Worm (Caenorhabditis elegans) whole organism, young adult: ENCODE measurements around the gene F35D2.3.

Experiments used
- C06A6.2 ChIP-seq: fragments of 200-800 bp; sonication (Bioruptor generic); conservative IDR thresholded peaks from 2 replicates; pipeline ENCODE4 v1.3.6; 2022; ENCODE audit warnings: missing genetic modification characterization, missing compliant biosample characterization
- D2030.7 ChIP-seq: fragments of 200-800 bp; sonication (Bioruptor generic); IDR thresholded peaks from 2 replicates; pipeline ENCODE4 v1.3.6; 2022; ENCODE audit warnings: missing genetic modification reagents, missing genetic modification characterization, missing compliant biosample characterization
- F10E7.11 ChIP-seq: sonication (generic microtip); optimal IDR thresholded peaks from 2 replicates; lab custom pipeline; 2017; ENCODE audit warnings: mild to moderate bottlenecking, missing genetic modification characterization, moderate library complexity, missing compliant biosample characterization
- F23B12.7 ChIP-seq: sonication (generic microtip); optimal IDR thresholded peaks from 2 replicates; lab custom pipeline; 2017; ENCODE audit warnings: missing genetic modification characterization, mild to moderate bottlenecking, missing compliant biosample characterization, antibody characterized with exemption, moderate library complexity; ENCODE audit not compliant: insufficient read depth
- F52B5.7 ChIP-seq: sonication (generic microtip); optimal IDR thresholded peaks from 2 replicates; lab custom pipeline; 2016; ENCODE audit warnings: mild to moderate bottlenecking, missing genetic modification characterization, missing compliant biosample characterization
- F55B11.4 ChIP-seq: sonication (generic microtip); optimal IDR thresholded peaks from 2 replicates; lab custom pipeline; 2016; ENCODE audit warnings: missing compliant biosample characterization, missing genetic modification characterization, borderline replicate concordance; ENCODE audit not compliant: insufficient read depth
- K12H6.12 ChIP-seq: fragments of 200-800 bp; sonication (Bioruptor generic); optimal IDR thresholded peaks from 2 replicates; lab custom pipeline; 2018; ENCODE audit warnings: mild to moderate bottlenecking, missing genetic modification characterization, missing compliant biosample characterization
- Y53F4B.3 ChIP-seq: fragments of 200-800 bp; sonication (Bioruptor generic); IDR thresholded peaks from 2 replicates; pipeline ENCODE4 v1.3.6; 2022; ENCODE audit warnings: missing genetic modification reagents, missing genetic modification characterization, missing compliant biosample characterization
- Y53G8AR.9 ChIP-seq: fragments of 200-800 bp; sonication (Bioruptor generic); conservative IDR thresholded peaks from 2 replicates; pipeline ENCODE4 v1.3.6; 2022; ENCODE audit warnings: missing genetic modification reagents, missing genetic modification characterization, missing compliant biosample characterization
- Y79H2A.3 ChIP-seq: fragments of 200-800 bp; sonication (Bioruptor generic); conservative IDR thresholded peaks from 2 replicates; pipeline ENCODE4 v1.3.6; 2022; ENCODE audit warnings: missing genetic modification reagents, missing genetic modification characterization, missing compliant biosample characterization
- ZK185.1 ChIP-seq: sonication (generic microtip); optimal IDR thresholded peaks from 2 replicates; lab custom pipeline; 2016; ENCODE audit warnings: mild to moderate bottlenecking, missing genetic modification characterization, missing compliant biosample characterization; ENCODE audit not compliant: poor library complexity, severe bottlenecking
- akir-1 ChIP-seq: fragments of 200-800 bp; sonication (Bioruptor generic); optimal IDR thresholded peaks from 2 replicates; lab custom pipeline; 2018; ENCODE audit warnings: mild to moderate bottlenecking, missing genetic modification characterization, moderate library complexity, missing compliant biosample characterization
- ama-1 ChIP-seq, 3 experiments: fragments of 150-350 bp in 1 of 3; sonication (generic microtip) in 2 of 3; optimal IDR thresholded peaks; 2 replicates each; lab custom pipeline; 2014 to 2018; ENCODE audit warnings: missing biosample characterization in 2 of 3, missing genetic modification characterization in 2 of 3, missing genetic modification reagents in 2 of 3
- aptf-3 ChIP-seq: fragments of 200-800 bp; sonication (Bioruptor generic); IDR thresholded peaks from 2 replicates; pipeline ENCODE4 v1.3.6; 2022; ENCODE audit warnings: missing genetic modification characterization, missing compliant biosample characterization
- attf-5 ChIP-seq: fragments of 200-800 bp; sonication (Bioruptor generic); optimal IDR thresholded peaks from 2 replicates; lab custom pipeline; 2018; ENCODE audit warnings: mild to moderate bottlenecking, missing genetic modification characterization, missing compliant biosample characterization
- attf-6 ChIP-seq: fragments of 200-800 bp; sonication (Bioruptor generic); IDR thresholded peaks from 2 replicates; pipeline ENCODE4 v1.3.6; 2022; ENCODE audit warnings: missing genetic modification reagents, missing genetic modification characterization, missing compliant biosample characterization
- cebp-2 ChIP-seq: fragments of 200-800 bp; sonication (Bioruptor generic); IDR thresholded peaks from 2 replicates; pipeline ENCODE4 v1.3.6; 2022; ENCODE audit warnings: missing genetic modification characterization, missing compliant biosample characterization
- ceh-100 ChIP-seq: fragments of 200-800 bp; sonication (Bioruptor generic); IDR thresholded peaks from 2 replicates; pipeline ENCODE4 v1.3.6; 2022; ENCODE audit warnings: missing genetic modification reagents, missing genetic modification characterization, missing compliant biosample characterization
- ceh-27 ChIP-seq: fragments of 200-800 bp; sonication (Bioruptor generic); optimal IDR thresholded peaks from 2 replicates; lab custom pipeline; 2018; ENCODE audit warnings: mild to moderate bottlenecking, missing genetic modification characterization, moderate library complexity, missing compliant biosample characterization
- ceh-79 ChIP-seq: sonication (generic microtip); optimal IDR thresholded peaks from 2 replicates; lab custom pipeline; 2017; ENCODE audit warnings: mild to moderate bottlenecking, missing genetic modification characterization, missing compliant biosample characterization
- ceh-91 ChIP-seq: fragments of 200-800 bp; sonication (Bioruptor generic); IDR thresholded peaks from 2 replicates; pipeline ENCODE4 v1.3.6; 2022; ENCODE audit warnings: missing genetic modification reagents, missing genetic modification characterization, missing compliant biosample characterization
- die-1 ChIP-seq: sonication (generic microtip); optimal IDR thresholded peaks from 2 replicates; lab custom pipeline; 2016; ENCODE audit warnings: missing genotype, mild to moderate bottlenecking, missing genetic modification characterization, missing compliant biosample characterization
- dpl-1 ChIP-seq: fragments of 150-350 bp; optimal IDR thresholded peaks from 2 replicates; lab custom pipeline; 2014; ENCODE audit warnings: missing biosample characterization, missing genetic modification reagents, missing genetic modification characterization
- egl-18 ChIP-seq: fragments of 200-800 bp; sonication (Bioruptor generic); IDR thresholded peaks from 2 replicates; pipeline ENCODE4 v1.3.6; 2022; ENCODE audit warnings: missing genetic modification reagents, missing genetic modification characterization, missing compliant biosample characterization
- fkh-3 ChIP-seq: sonication (generic microtip); optimal IDR thresholded peaks from 2 replicates; lab custom pipeline; 2016; ENCODE audit warnings: mild to moderate bottlenecking, missing genetic modification characterization, missing compliant biosample characterization
- gei-17 ChIP-seq: fragments of 200-800 bp; sonication (Bioruptor generic); optimal IDR thresholded peaks from 2 replicates; lab custom pipeline; 2018; ENCODE audit warnings: mild to moderate bottlenecking, missing genetic modification characterization, missing compliant biosample characterization
- him-1 ChIP-seq: sonication (generic microtip); optimal IDR thresholded peaks from 2 replicates; lab custom pipeline; 2016; ENCODE audit warnings: missing genotype, missing genetic modification reagents, missing genetic modification characterization, missing compliant biosample characterization
- hsf-1 ChIP-seq: fragments of 200-800 bp; sonication (Bioruptor generic); IDR thresholded peaks from 2 replicates; pipeline ENCODE4 v1.3.6; 2022; ENCODE audit warnings: missing genetic modification reagents, missing genetic modification characterization, missing compliant biosample characterization
- lsl-1 ChIP-seq: fragments of 200-800 bp; sonication (Bioruptor generic); optimal IDR thresholded peaks from 2 replicates; lab custom pipeline; 2018; ENCODE audit warnings: mild to moderate bottlenecking, missing genetic modification characterization, moderate library complexity, missing compliant biosample characterization
- madf-3 ChIP-seq: fragments of 200-800 bp; sonication (Bioruptor generic); IDR thresholded peaks from 2 replicates; pipeline ENCODE4 v1.3.6; 2022; ENCODE audit warnings: missing genetic modification reagents, missing genetic modification characterization, missing compliant biosample characterization
- mcd-1 ChIP-seq: fragments of 200-800 bp; sonication (Bioruptor generic); IDR thresholded peaks from 2 replicates; pipeline ENCODE4 v1.3.6; 2022; ENCODE audit warnings: missing genetic modification reagents, missing genetic modification characterization, missing compliant biosample characterization
- mxl-1 ChIP-seq: sonication (generic microtip); optimal IDR thresholded peaks from 2 replicates; lab custom pipeline; 2016; ENCODE audit warnings: missing genetic modification characterization, missing compliant biosample characterization
- nfya-1 ChIP-seq: sonication (generic microtip); optimal IDR thresholded peaks from 2 replicates; lab custom pipeline; 2017; ENCODE audit warnings: antibody characterized with exemption, missing compliant biosample characterization, missing genetic modification characterization, borderline replicate concordance; ENCODE audit not compliant: insufficient read depth
- nhr-120 ChIP-seq: fragments of 200-800 bp; sonication (Bioruptor generic); IDR thresholded peaks from 2 replicates; pipeline ENCODE4 v1.3.6; 2022; ENCODE audit warnings: missing genetic modification characterization, missing compliant biosample characterization
- nhr-80 ChIP-seq: sonication (generic microtip); optimal IDR thresholded peaks from 2 replicates; lab custom pipeline; 2016; ENCODE audit warnings: missing genetic modification characterization, missing compliant biosample characterization
- nhr-90 ChIP-seq: sonication (generic microtip); optimal IDR thresholded peaks from 2 replicates; lab custom pipeline; 2016; ENCODE audit warnings: missing genotype, mild to moderate bottlenecking, missing genetic modification characterization, missing compliant biosample characterization
- repo-1 ChIP-seq: sonication (generic microtip); optimal IDR thresholded peaks from 2 replicates; lab custom pipeline; 2017; ENCODE audit warnings: mild to moderate bottlenecking, missing genetic modification characterization, missing compliant biosample characterization
- snpc-3.4 ChIP-seq: sonication (generic microtip); optimal IDR thresholded peaks from 2 replicates; lab custom pipeline; 2017; ENCODE audit warnings: missing genetic modification characterization, mild to moderate bottlenecking, missing compliant biosample characterization, antibody characterized with exemption, moderate library complexity, missing genotype, missing genetic modification reagents
- tlf-1 ChIP-seq: fragments of 200-800 bp; sonication (Bioruptor generic); optimal IDR thresholded peaks from 2 replicates; lab custom pipeline; 2018; ENCODE audit warnings: mild to moderate bottlenecking, missing genetic modification characterization, missing compliant biosample characterization
- unc-62 ChIP-seq: fragments of 150-350 bp; optimal IDR thresholded peaks from 2 replicates; lab custom pipeline; 2014; ENCODE audit warnings: missing biosample characterization, missing genetic modification reagents, missing genetic modification characterization
- zfh-2 ChIP-seq: fragments of 200-800 bp; sonication (Bioruptor generic); conservative IDR thresholded peaks from 2 replicates; pipeline ENCODE4 v1.3.6; 2022; ENCODE audit warnings: missing genetic modification reagents, missing genetic modification characterization, missing compliant biosample characterization
- zim-3 ChIP-seq: sonication (generic microtip); optimal IDR thresholded peaks from 2 replicates; lab custom pipeline; 2017; ENCODE audit warnings: mild to moderate bottlenecking, missing genetic modification characterization, moderate library complexity, missing compliant biosample characterization
- ztf-18 ChIP-seq: sonication (generic microtip); optimal IDR thresholded peaks from 2 replicates; lab custom pipeline; 2016; ENCODE audit warnings: missing genotype, mild to moderate bottlenecking, missing genetic modification characterization, missing compliant biosample characterization
- ztf-22 ChIP-seq: fragments of 200-800 bp; sonication (Bioruptor generic); optimal IDR thresholded peaks from 2 replicates; lab custom pipeline; 2018; ENCODE audit warnings: mild to moderate bottlenecking, missing genetic modification characterization, moderate library complexity, missing compliant biosample characterization
- ztf-25 ChIP-seq: fragments of 200-800 bp; sonication (Bioruptor generic); IDR thresholded peaks from 2 replicates; pipeline ENCODE4 v1.3.6; 2022; ENCODE audit warnings: missing genetic modification reagents, missing genetic modification characterization, missing compliant biosample characterization
- ztf-28 ChIP-seq: fragments of 200-800 bp; sonication (Bioruptor generic); IDR thresholded peaks from 2 replicates; pipeline ENCODE4 v1.3.6; 2022; ENCODE audit warnings: missing genetic modification reagents, missing genetic modification characterization, missing compliant biosample characterization
- ztf-3 ChIP-seq: fragments of 200-800 bp; sonication (Bioruptor generic); optimal IDR thresholded peaks from 2 replicates; lab custom pipeline; 2018; ENCODE audit warnings: mild to moderate bottlenecking, missing genetic modification characterization, missing compliant biosample characterization
- ztf-6 ChIP-seq: fragments of 200-800 bp; sonication (Bioruptor generic); IDR thresholded peaks from 2 replicates; pipeline ENCODE4 v1.3.6; 2022; ENCODE audit warnings: missing genetic modification reagents, missing genetic modification characterization, missing compliant biosample characterization

Gene F35D2.3

ce11 chrII:7529078-7529683 is 41.2 kb upstream of the F35D2.3 start, which contains the start of gene ZK1290.5:
Gene ZK1290.5 (plus strand): TSS chrII:7529643.
- TF ChIP-seq ama-1 (optimal IDR thresholded peaks at IDR 0.05; lab: Kevin White, UChicago), result no peak
- TF ChIP-seq ama-1 (GFP tag; optimal IDR thresholded peaks at IDR 0.05; lab: Kevin White, UChicago), result no peak
- peak; percentile 6 for TF ChIP-seq F23B12.7
- TF ChIP-seq nhr-80, result peak; percentile 77
- TF ChIP-seq ztf-22 (GFP tag; lab: Kevin White, UChicago), result peak; percentile 85
- no peak for TF ChIP-seq nhr-120 (GFP tag; lab: Robert Waterston, UW)
- TF ChIP-seq ceh-91 (GFP tag; lab: Robert Waterston, UW), result no peak
- no peak for TF ChIP-seq ceh-79
- TF ChIP-seq F55B11.4 (tag; lab: Kevin White, UChicago), result no peak
- peak; percentile 72 for TF ChIP-seq repo-1 (tag; lab: Kevin White, UChicago)
- TF ChIP-seq F10E7.11 (tag; lab: Kevin White, UChicago), result no peak
- TF ChIP-seq cebp-2 (GFP tag; lab: Robert Waterston, UW), result no peak
- TF ChIP-seq aptf-3 (GFP tag; lab: Robert Waterston, UW), result no peak
- TF ChIP-seq mcd-1 (GFP tag; lab: Robert Waterston, UW), result no peak; the same call in 1 of the 2 replicates
- TF ChIP-seq ZK185.1, result peak; percentile 28
- TF ChIP-seq ztf-6 (GFP tag; lab: Robert Waterston, UW), result no peak
- TF ChIP-seq fkh-3 (tag; lab: Kevin White, UChicago), result no peak
- no peak for TF ChIP-seq lsl-1
- no peak for TF ChIP-seq attf-6 (GFP tag; lab: Robert Waterston, UW)
- TF ChIP-seq C06A6.2 (GFP tag; lab: Robert Waterston, UW), result peak; percentile 86
- no peak for TF ChIP-seq D2030.7 (GFP tag; lab: Robert Waterston, UW)
- peak; percentile 63 for TF ChIP-seq ztf-3 (GFP tag; lab: Kevin White, UChicago)
- TF ChIP-seq nfya-1 (tag; lab: Kevin White, UChicago), result no peak
- peak; percentile 86 for TF ChIP-seq K12H6.12
- TF ChIP-seq ceh-27 (GFP tag; lab: Kevin White, UChicago), result peak; percentile 50
- TF ChIP-seq zfh-2 (GFP tag; lab: Robert Waterston, UW), result no peak
- TF ChIP-seq Y79H2A.3, result no peak
- no peak for TF ChIP-seq akir-1 (GFP tag; lab: Kevin White, UChicago)
- TF ChIP-seq ztf-28 (GFP tag; lab: Robert Waterston, UW), result no peak
- TF ChIP-seq die-1 (tag; lab: Kevin White, UChicago), result peak; percentile 43
- TF ChIP-seq egl-18 (GFP tag; lab: Robert Waterston, UW), result no peak
- TF ChIP-seq attf-5 (GFP tag; lab: Kevin White, UChicago), result peak; percentile 74
- TF ChIP-seq Y53F4B.3 (GFP tag; lab: Robert Waterston, UW), result no peak
- TF ChIP-seq dpl-1 (GFP tag; lab: Kevin White, UChicago), result no peak
- peak; percentile 43 for TF ChIP-seq nhr-90 (tag; lab: Kevin White, UChicago)
- TF ChIP-seq ztf-25, result no peak
- no peak for TF ChIP-seq ceh-100 (GFP tag; lab: Robert Waterston, UW)
- TF ChIP-seq gei-17 (GFP tag; lab: Kevin White, UChicago), result peak; percentile 53
- no peak for TF ChIP-seq F52B5.7 (tag; lab: Kevin White, UChicago)
- no peak for TF ChIP-seq him-1 (tag; lab: Kevin White, UChicago)
- TF ChIP-seq madf-3, result no peak
- 0 out of 2 replicates have a peak, but pooled peaks have one; percentile 43 for TF ChIP-seq Y53G8AR.9 (GFP tag; lab: Robert Waterston, UW)
- TF ChIP-seq hsf-1 (GFP tag; lab: Robert Waterston, UW), result peak; percentile 93
- TF ChIP-seq mxl-1 (tag; lab: Kevin White, UChicago), result no peak
- TF ChIP-seq ztf-18 (tag; lab: Kevin White, UChicago), result peak; percentile 19
- no peak for TF ChIP-seq unc-62
- TF ChIP-seq zim-3, result no peak
- peak; percentile 84 for TF ChIP-seq tlf-1 (GFP tag; lab: Kevin White, UChicago)
- no peak for TF ChIP-seq snpc-3.4 (tag; lab: Kevin White, UChicago)
